Worm (Caenorhabditis elegans): Measurements from ENCODE around the gene K10H10.13.
A peak's percentile ranks its signal among the peaks of the same experiment; 100 is the strongest.

K10H10.13 gene

DNA sequence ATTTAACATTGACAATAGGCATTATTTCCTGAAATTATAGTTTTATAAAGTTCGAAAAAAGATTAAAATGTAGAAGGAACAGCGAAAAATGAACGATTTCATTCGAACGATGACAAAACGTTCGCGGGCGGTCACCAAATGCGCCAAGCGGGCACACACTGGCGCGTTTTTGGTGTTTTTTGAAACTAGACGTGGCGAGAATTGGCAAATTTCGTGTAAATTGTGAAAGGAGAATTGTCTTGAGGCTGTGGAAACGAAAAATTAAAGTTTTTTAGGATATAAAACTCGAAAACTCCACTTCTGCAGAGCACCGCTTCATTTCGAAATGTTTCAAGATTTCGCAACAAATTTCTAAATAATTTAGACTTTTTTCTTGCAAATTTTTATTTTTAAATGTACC lies 22.4 kb downstream of the K10H10.13 start, which contains the start of gene usp-14:
Gene usp-14 (minus strand): TSS at position 28 of the 400 bp plus-strand sequence.
- TF ChIP-seq elt-2 (tag; optimal IDR thresholded peaks at IDR 0.05) (peak; percentile 13), nhr-77 (tag; optimal IDR thresholded peaks at IDR 0.05) (peak; percentile 28), nhr-25 (tag; optimal IDR thresholded peaks at IDR 0.05) (peak; percentile 48), fos-1 (tag; optimal IDR thresholded peaks at IDR 0.05) (no peak), skn-1 (tag; optimal IDR thresholded peaks at IDR 0.05) (peak; percentile 77), nhr-76 (tag; optimal IDR thresholded peaks at IDR 0.05) (no peak), lin-15B (tag; optimal IDR thresholded peaks at IDR 0.05) (peak; percentile 55), nfya-1 (tag; optimal IDR thresholded peaks at IDR 0.05; ENCODE audit: insufficient read depth) (peak; percentile 52), aly-2 (tag; optimal IDR thresholded peaks at IDR 0.05) (no peak), pqm-1 (tag; optimal IDR thresholded peaks at IDR 0.05) (no peak), tbx-2 (tag; optimal IDR thresholded peaks at IDR 0.05) (peak; percentile 37), pha-4 (tag; optimal IDR thresholded peaks at IDR 0.05) (peak; percentile 48), nhr-23 (tag; optimal IDR thresholded peaks at IDR 0.05) (peak; percentile 29), nhr-43 (tag; optimal IDR thresholded peaks at IDR 0.05; ENCODE audit: poor library complexity, severe bottlenecking) (peak; percentile 27), snpc-4 (tag; optimal IDR thresholded peaks at IDR 0.05) (peak; percentile 74), elt-3 (tag; optimal IDR thresholded peaks at IDR 0.05) (no peak), lsy-12 (tag; optimal IDR thresholded peaks at IDR 0.05) (peak; percentile 15), ceh-16 (tag; optimal IDR thresholded peaks at IDR 0.05) (no peak), hmg-11 (tag; optimal IDR thresholded peaks at IDR 0.05) (peak; percentile 39), lin-39 (tag; optimal IDR thresholded peaks at IDR 0.05) (peak; percentile 1)

DNA sequence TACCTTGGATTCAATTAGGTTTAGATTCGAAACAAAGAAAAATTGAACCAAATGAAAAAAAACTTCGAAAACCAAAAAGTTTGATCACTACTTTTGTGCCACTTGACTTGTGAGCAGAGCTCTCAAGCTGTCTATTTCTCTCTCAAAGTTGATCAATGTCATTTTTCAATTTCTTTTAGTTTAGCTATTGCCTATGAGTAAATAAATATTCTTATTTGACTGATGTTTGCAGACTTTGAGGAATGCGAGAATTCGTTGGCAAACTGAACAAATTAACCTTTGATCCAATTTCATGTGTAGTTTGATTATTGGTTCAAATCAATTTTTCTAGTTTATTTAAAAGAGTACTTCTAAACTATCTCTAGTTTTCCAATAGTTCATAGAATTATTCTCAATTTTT lies 27.3 kb downstream of the K10H10.13 start:
- TF ChIP-seq pha-4 (tag; optimal IDR thresholded peaks at IDR 0.05) (peak; percentile 16), snpc-4 (tag; optimal IDR thresholded peaks at IDR 0.05) (no peak), fkh-10 (GFP tag; optimal IDR thresholded peaks at IDR 0.05) (no peak)

DNA sequence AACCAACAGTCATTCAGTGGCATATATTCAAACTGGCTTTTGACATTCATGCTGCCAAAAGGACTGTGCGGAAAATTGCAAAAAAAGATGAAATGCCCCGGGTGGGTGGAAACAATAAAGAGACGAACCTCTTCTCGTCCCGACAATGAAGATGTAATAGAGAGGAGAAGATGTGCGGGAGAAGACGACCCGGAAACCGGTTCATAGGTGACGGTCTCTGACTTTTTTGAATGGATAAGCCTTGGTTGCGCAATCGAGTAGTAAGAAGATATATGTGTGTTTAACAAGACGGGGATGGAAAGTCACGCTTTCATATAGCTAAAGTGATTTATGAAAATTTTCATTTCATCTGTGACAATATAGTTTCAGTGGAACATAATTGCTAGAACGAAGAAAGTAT lies 30.3 kb downstream of the K10H10.13 start:
- TF ChIP-seq nhr-237 (tag; optimal IDR thresholded peaks at IDR 0.05) (no peak), pqm-1 (tag; optimal IDR thresholded peaks at IDR 0.05) (no peak), R02D3.7 (tag; optimal IDR thresholded peaks at IDR 0.05) (no peak), nhr-23 (tag; optimal IDR thresholded peaks at IDR 0.05) (peak; percentile 43), nhr-28 (tag; optimal IDR thresholded peaks at IDR 0.05) (no peak), aly-2 (tag; optimal IDR thresholded peaks at IDR 0.05) (no peak), hmg-11 (tag; optimal IDR thresholded peaks at IDR 0.05) (no peak), nhr-25 (tag; optimal IDR thresholded peaks at IDR 0.05) (peak; percentile 50), lsy-12 (tag; optimal IDR thresholded peaks at IDR 0.05) (no peak), nhr-67 (tag; optimal IDR thresholded peaks at IDR 0.05) (no peak), ama-1 (optimal IDR thresholded peaks at IDR 0.05) (no peak)

DNA sequence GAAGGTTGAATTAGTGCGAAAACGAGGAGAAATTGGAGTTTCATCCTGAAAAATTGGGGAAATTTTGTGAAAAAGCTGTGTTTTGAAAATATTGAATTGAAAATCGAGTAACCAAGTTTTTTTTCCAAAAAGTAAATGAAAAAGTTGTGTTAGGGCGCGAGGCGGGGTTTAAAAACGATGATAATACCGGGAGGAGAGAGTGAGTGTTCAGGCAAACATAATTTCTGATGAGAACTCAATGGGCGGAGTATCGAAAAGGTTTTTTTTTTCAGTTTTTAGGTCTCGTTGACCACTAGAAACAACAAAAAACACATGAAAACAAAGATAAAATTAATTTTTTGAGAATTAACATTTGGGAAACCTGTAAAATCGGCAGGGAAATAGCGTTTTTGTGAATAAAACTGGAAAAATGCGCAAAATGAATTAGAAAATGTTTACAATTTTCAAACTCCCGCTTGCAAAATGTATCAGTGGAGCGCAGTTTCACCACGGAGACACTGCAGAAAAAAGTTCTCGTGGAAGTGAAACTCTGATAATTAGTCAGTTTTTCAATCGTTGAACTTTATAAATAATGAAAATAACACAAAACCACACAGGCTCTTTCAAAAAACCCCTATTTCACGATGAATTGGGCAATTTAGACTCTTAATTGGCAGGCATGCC lies 31.4 kb downstream of the K10H10.13 start, which contains the start of gene C13B4.1:
Gene C13B4.1 (minus strand): TSS at position 51 of the 663 bp plus-strand sequence.
- TF ChIP-seq nhr-12 (tag; optimal IDR thresholded peaks at IDR 0.05) (no peak), ztf-4 (tag; optimal IDR thresholded peaks at IDR 0.05) (no peak), nhr-23 (tag; optimal IDR thresholded peaks at IDR 0.05) (no peak)

DNA sequence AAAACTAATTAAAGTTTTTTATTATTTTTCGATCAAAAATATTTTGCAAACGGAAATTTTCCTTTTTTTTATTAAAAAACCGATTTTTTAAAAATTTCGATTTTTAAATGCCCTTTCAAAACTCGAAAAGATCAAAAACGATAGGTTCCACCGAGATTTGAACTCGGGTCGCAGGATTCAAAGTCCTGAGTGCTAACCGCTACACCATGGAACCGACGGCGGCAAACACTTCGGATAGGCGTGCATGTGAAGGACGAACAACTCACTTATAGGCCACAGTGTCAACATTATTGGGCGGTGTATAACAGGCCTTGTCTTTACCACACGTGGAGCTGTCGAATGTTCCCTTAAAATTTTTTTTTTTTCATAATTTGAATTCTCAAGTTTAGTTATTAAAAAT lies 36.4 kb downstream of the K10H10.13 start:
- TF ChIP-seq lin-15B (tag; optimal IDR thresholded peaks at IDR 0.05) (no peak), elt-2 (tag; optimal IDR thresholded peaks at IDR 0.05) (peak; percentile 1), aly-2 (tag; optimal IDR thresholded peaks at IDR 0.05) (no peak), pha-4 (tag; optimal IDR thresholded peaks at IDR 0.05) (peak; percentile 50), lin-39 (tag; optimal IDR thresholded peaks at IDR 0.05) (no peak), hmg-11 (tag; optimal IDR thresholded peaks at IDR 0.05) (peak; percentile 17), nhr-43 (tag; optimal IDR thresholded peaks at IDR 0.05; ENCODE audit: poor library complexity, severe bottlenecking) (peak; percentile 21)

DNA sequence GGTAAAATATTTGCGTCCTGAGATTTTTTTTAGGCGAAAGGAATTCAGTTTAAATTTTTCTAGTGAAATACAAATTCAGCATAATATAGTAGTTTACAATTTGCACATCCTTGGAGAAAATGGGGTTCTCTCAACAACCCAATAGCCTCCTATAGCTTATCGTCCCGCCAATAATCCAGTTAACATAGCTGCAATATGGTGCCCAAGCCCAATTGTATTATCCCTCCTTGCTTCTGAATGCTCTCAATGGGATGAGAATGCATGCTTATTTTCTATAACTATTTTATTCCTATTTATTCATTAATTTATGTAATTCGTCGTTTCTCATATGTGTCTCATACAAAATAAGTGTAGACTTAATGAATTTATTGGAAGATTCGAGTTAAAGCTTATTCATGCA lies 41.1 kb downstream of the K10H10.13 start:
- TF ChIP-seq mml-1 (tag; optimal IDR thresholded peaks at IDR 0.05) = no peak
- TF ChIP-seq nhr-12 (tag; optimal IDR thresholded peaks at IDR 0.05) = no peak
- no peak for TF ChIP-seq ceh-9 (tag; optimal IDR thresholded peaks at IDR 0.05)
